Worm (Caenorhabditis elegans) whole organism, L4 larva: ENCODE results near the gene srh-215.
A peak's percentile ranks its signal among the peaks of the same experiment; 100 is the strongest.

ENCODE experiments used
- F10B5.3 ChIP-seq: sonication (generic microtip); optimal IDR thresholded peaks from 2 replicates; lab custom pipeline; 2016; ENCODE audit warnings: mild to moderate bottlenecking, missing genetic modification characterization, missing compliant biosample characterization
- F26F4.8 ChIP-seq: fragments of 200-800 bp; sonication (Bioruptor generic); conservative IDR thresholded peaks from 2 replicates; pipeline ENCODE4 v1.3.6; 2022; ENCODE audit warnings: missing genetic modification characterization, missing compliant biosample characterization
- R02D3.7 ChIP-seq: fragments of 150-350 bp; sonication (generic microtip); optimal IDR thresholded peaks from 3 replicates; lab custom pipeline; 2014; ENCODE audit warnings: missing biosample characterization, missing genetic modification characterization
- Y105C5A.15 ChIP-seq: fragments of 200-800 bp; sonication (Bioruptor generic); IDR thresholded peaks from 2 replicates; pipeline ENCODE4 v1.3.6; 2022; ENCODE audit warnings: missing genetic modification characterization, missing compliant biosample characterization
- Y75B8A.6 ChIP-seq: fragments of 200-800 bp; sonication (Bioruptor generic); IDR thresholded peaks from 2 replicates; pipeline ENCODE4 v1.3.6; 2022; ENCODE audit warnings: missing genetic modification reagents, missing genetic modification characterization, missing compliant biosample characterization
- ZK337.2 ChIP-seq: fragments of 200-800 bp; sonication (Bioruptor generic); IDR thresholded peaks from 2 replicates; pipeline ENCODE4 v1.3.6; 2022; ENCODE audit warnings: missing genetic modification reagents, missing genetic modification characterization, missing compliant biosample characterization
- ZK546.5 ChIP-seq, 2 experiments: sonication (generic microtip); optimal IDR thresholded peaks; 2 replicates each; lab custom pipeline; 2017; ENCODE audit warnings: missing biosample characterization in 2 of 2, missing genetic modification characterization in 2 of 2
- aha-1 ChIP-seq: fragments of 150-350 bp; peaks from one replicate; lab custom pipeline; 2014; ENCODE audit warnings: missing biosample characterization, missing genetic modification characterization
- attf-4 ChIP-seq: sonication (generic microtip); optimal IDR thresholded peaks from 3 replicates; lab custom pipeline; 2017; ENCODE audit warnings: missing biosample characterization, missing genetic modification characterization
- ctbp-1 ChIP-seq: fragments of 200-800 bp; sonication (Bioruptor generic); IDR thresholded peaks from 2 replicates; pipeline ENCODE4 v1.3.6; 2022; ENCODE audit warnings: missing genetic modification reagents, missing genetic modification characterization, missing compliant biosample characterization
- daf-16 ChIP-seq, 3 experiments: sonication (generic microtip); optimal IDR thresholded peaks; 2 replicates each; lab custom pipeline; 2016 to 2017; ENCODE audit warnings: missing genetic modification characterization in 3 of 3, missing genetic modification reagents in 3 of 3, mild to moderate bottlenecking in 2 of 3, missing compliant biosample characterization in 2 of 3, missing biosample characterization in 1 of 3, moderate library complexity in 1 of 3
- daf-19 ChIP-seq: fragments of 200-800 bp; sonication (Bioruptor generic); conservative IDR thresholded peaks from 2 replicates; pipeline ENCODE4 v1.3.6; 2022; ENCODE audit warnings: missing genetic modification characterization, missing compliant biosample characterization
- daf-8 ChIP-seq: fragments of 200-800 bp; sonication (Bioruptor generic); IDR thresholded peaks from 2 replicates; pipeline ENCODE4 v1.3.6; 2022; ENCODE audit warnings: missing genetic modification characterization, missing compliant biosample characterization
- dmd-6 ChIP-seq: fragments of 200-800 bp; sonication (Bioruptor generic); IDR thresholded peaks from 2 replicates; pipeline ENCODE4 v1.3.6; 2022; ENCODE audit warnings: missing genetic modification reagents, missing genetic modification characterization, missing compliant biosample characterization
- fos-1 ChIP-seq: fragments of 150-350 bp; optimal IDR thresholded peaks from 2 replicates; lab custom pipeline; 2014; ENCODE audit warnings: missing biosample characterization, missing genetic modification characterization
- gei-8 ChIP-seq: fragments of 200-800 bp; sonication (Bioruptor generic); optimal IDR thresholded peaks from 2 replicates; lab custom pipeline; 2018; ENCODE audit warnings: mild to moderate bottlenecking, missing genetic modification characterization, missing compliant biosample characterization
- hif-1 ChIP-seq, 2 experiments: sonication (generic microtip); optimal IDR thresholded peaks; 2 replicates each; lab custom pipeline; 2016 to 2017; ENCODE audit warnings: missing compliant biosample characterization in 2 of 2, missing genetic modification characterization in 2 of 2, missing genetic modification reagents in 2 of 2, missing genotype in 2 of 2, mild to moderate bottlenecking in 1 of 2
- hlh-11 ChIP-seq: fragments of 200-800 bp; sonication (Bioruptor generic); optimal IDR thresholded peaks from 2 replicates; lab custom pipeline; 2018; ENCODE audit warnings: mild to moderate bottlenecking, missing genetic modification characterization, missing compliant biosample characterization
- hlh-30 ChIP-seq: sonication (generic microtip); optimal IDR thresholded peaks from 2 replicates; lab custom pipeline; 2017; ENCODE audit warnings: antibody characterized with exemption, mild to moderate bottlenecking, missing genetic modification characterization, missing compliant biosample characterization; ENCODE audit not compliant: insufficient read depth
- lim-7 ChIP-seq: fragments of 200-800 bp; sonication (Bioruptor generic); IDR thresholded peaks from 2 replicates; pipeline ENCODE4 v1.3.6; 2022; ENCODE audit warnings: missing genetic modification characterization, missing compliant biosample characterization
- lin-15B ChIP-seq: fragments of 150-350 bp; sonication (generic microtip); optimal IDR thresholded peaks from 3 replicates; lab custom pipeline; 2014; ENCODE audit warnings: missing biosample characterization, missing genetic modification characterization
- lin-29 ChIP-seq: fragments of 200-800 bp; sonication (Bioruptor generic); IDR thresholded peaks from 2 replicates; pipeline ENCODE4 v1.3.6; 2022; ENCODE audit warnings: missing genetic modification reagents, missing genetic modification characterization, missing compliant biosample characterization
- lin-39 ChIP-seq: fragments of 150-350 bp; optimal IDR thresholded peaks from 2 replicates; lab custom pipeline; 2014; ENCODE audit warnings: missing biosample characterization, missing genetic modification reagents, missing genetic modification characterization
- lsy-2 ChIP-seq, 2 experiments: fragments of 150-350 bp in 1 of 2; sonication (generic microtip) in 1 of 2; optimal IDR thresholded peaks; 2 replicates each; lab custom pipeline; 2014 to 2017; ENCODE audit warnings: missing biosample characterization in 2 of 2, missing genetic modification characterization in 2 of 2
- madf-9 ChIP-seq: fragments of 200-800 bp; sonication (Bioruptor generic); conservative IDR thresholded peaks from 2 replicates; pipeline ENCODE4 v1.3.6; 2022; ENCODE audit warnings: missing genetic modification reagents, missing genetic modification characterization, missing compliant biosample characterization
- mdl-1 ChIP-seq, 2 experiments: fragments of 150-350 bp in 1 of 2; sonication (generic microtip) in 1 of 2; optimal IDR thresholded peaks; 2 replicates each; lab custom pipeline; 2014 to 2017; ENCODE audit warnings: missing biosample characterization in 2 of 2, missing genetic modification characterization in 2 of 2
- mes-2 ChIP-seq: sonication (generic microtip); optimal IDR thresholded peaks from 2 replicates; lab custom pipeline; 2016; ENCODE audit warnings: missing genotype, mild to moderate bottlenecking, missing genetic modification characterization, missing compliant biosample characterization; ENCODE audit not compliant: poor library complexity, severe bottlenecking
- mxl-2 ChIP-seq: fragments of 200-800 bp; sonication (Bioruptor generic); conservative IDR thresholded peaks from 2 replicates; pipeline ENCODE4 v1.3.6; 2022; ENCODE audit warnings: missing genetic modification reagents, missing genetic modification characterization, missing compliant biosample characterization
- mxl-3 ChIP-seq: fragments of 200-800 bp; sonication (Bioruptor generic); optimal IDR thresholded peaks from 2 replicates; lab custom pipeline; 2018; ENCODE audit warnings: mild to moderate bottlenecking, missing genetic modification characterization, missing compliant biosample characterization
- nhr-102 ChIP-seq: sonication (generic microtip); optimal IDR thresholded peaks from 2 replicates; lab custom pipeline; 2016; ENCODE audit warnings: mild to moderate bottlenecking, missing genetic modification characterization, moderate library complexity, missing compliant biosample characterization
- nhr-11 ChIP-seq: fragments of 150-350 bp; optimal IDR thresholded peaks from 2 replicates; lab custom pipeline; 2014; ENCODE audit warnings: missing biosample characterization, missing genetic modification characterization
- nhr-25 ChIP-seq: sonication (generic microtip); optimal IDR thresholded peaks from 2 replicates; lab custom pipeline; 2017; ENCODE audit warnings: missing genetic modification characterization, mild to moderate bottlenecking, missing compliant biosample characterization, antibody characterized with exemption, moderate library complexity, borderline replicate concordance; ENCODE audit not compliant: insufficient read depth
- nhr-28 ChIP-seq: fragments of 150-350 bp; optimal IDR thresholded peaks from 2 replicates; lab custom pipeline; 2014; ENCODE audit warnings: missing biosample characterization, missing genetic modification characterization
- nhr-41 ChIP-seq: fragments of 200-800 bp; sonication (Bioruptor generic); IDR thresholded peaks from 2 replicates; pipeline ENCODE4 v1.3.6; 2022; ENCODE audit warnings: missing genetic modification reagents, missing genetic modification characterization, missing compliant biosample characterization
- pqm-1 ChIP-seq: sonication (generic microtip); optimal IDR thresholded peaks from 2 replicates; lab custom pipeline; 2017; ENCODE audit warnings: missing biosample characterization, missing genetic modification characterization
- sdz-12 ChIP-seq: fragments of 200-800 bp; sonication (Bioruptor generic); optimal IDR thresholded peaks from 2 replicates; lab custom pipeline; 2018; ENCODE audit warnings: mild to moderate bottlenecking, missing genetic modification characterization, missing compliant biosample characterization
- skn-1 ChIP-seq: fragments of 150-350 bp; optimal IDR thresholded peaks from 2 replicates; lab custom pipeline; 2014; ENCODE audit warnings: missing biosample characterization, missing genetic modification characterization
- snpc-1.2 ChIP-seq: fragments of 200-800 bp; sonication (Bioruptor generic); IDR thresholded peaks from 2 replicates; pipeline ENCODE4 v1.3.6; 2022; ENCODE audit warnings: missing genetic modification reagents, missing genetic modification characterization, missing compliant biosample characterization
- tag-97 ChIP-seq: fragments of 200-800 bp; sonication (Bioruptor generic); IDR thresholded peaks from 2 replicates; pipeline ENCODE4 v1.3.6; 2022; ENCODE audit warnings: missing genetic modification characterization, missing compliant biosample characterization
- tra-1 ChIP-seq: fragments of 200-800 bp; sonication (Bioruptor generic); IDR thresholded peaks from 2 replicates; pipeline ENCODE4 v1.3.6; 2022; ENCODE audit warnings: missing genetic modification reagents, missing genetic modification characterization, missing compliant biosample characterization
- unc-39 ChIP-seq: sonication (generic microtip); optimal IDR thresholded peaks from 2 replicates; lab custom pipeline; 2017; ENCODE audit warnings: missing biosample characterization, missing genetic modification characterization
- unc-62 ChIP-seq, 3 experiments: fragments of 150-350 bp in 1 of 3; sonication (generic microtip); optimal IDR thresholded peaks in 2 of 3; peaks in 1 of 3; 1 replicate in 1 of 3; 2 replicates in 2 of 3; lab custom pipeline; 2014 to 2017; ENCODE audit warnings: missing biosample characterization in 3 of 3, missing genetic modification characterization in 3 of 3, missing genetic modification reagents in 3 of 3, missing genotype in 1 of 3
- vab-7 ChIP-seq: fragments of 200-800 bp; sonication (Bioruptor generic); IDR thresholded peaks from 2 replicates; pipeline ENCODE4 v1.3.6; 2022; ENCODE audit warnings: missing genetic modification reagents, missing genetic modification characterization, missing compliant biosample characterization
- zfp-2 ChIP-seq: sonication (generic microtip); optimal IDR thresholded peaks from 2 replicates; lab custom pipeline; 2016; ENCODE audit warnings: mild to moderate bottlenecking, missing genetic modification characterization, missing compliant biosample characterization
- zip-11 ChIP-seq: fragments of 200-800 bp; sonication (Bioruptor generic); IDR thresholded peaks from 2 replicates; pipeline ENCODE4 v1.3.6; 2022; ENCODE audit warnings: missing genetic modification characterization, missing compliant biosample characterization

The srh-215 gene

ce11 chrV:16815261-16815660, 16.6 kb downstream of the srh-215 start, which contains the start of gene T20B3.1:
T20B3.1 (plus strand) TSS chrV:16815561.
- TF ChIP-seq aha-1 (tag; lab: Kevin White, UChicago) (peak; percentile 22), dmd-6 (GFP tag; lab: Robert Waterston, UW) (no peak)

DNA sequence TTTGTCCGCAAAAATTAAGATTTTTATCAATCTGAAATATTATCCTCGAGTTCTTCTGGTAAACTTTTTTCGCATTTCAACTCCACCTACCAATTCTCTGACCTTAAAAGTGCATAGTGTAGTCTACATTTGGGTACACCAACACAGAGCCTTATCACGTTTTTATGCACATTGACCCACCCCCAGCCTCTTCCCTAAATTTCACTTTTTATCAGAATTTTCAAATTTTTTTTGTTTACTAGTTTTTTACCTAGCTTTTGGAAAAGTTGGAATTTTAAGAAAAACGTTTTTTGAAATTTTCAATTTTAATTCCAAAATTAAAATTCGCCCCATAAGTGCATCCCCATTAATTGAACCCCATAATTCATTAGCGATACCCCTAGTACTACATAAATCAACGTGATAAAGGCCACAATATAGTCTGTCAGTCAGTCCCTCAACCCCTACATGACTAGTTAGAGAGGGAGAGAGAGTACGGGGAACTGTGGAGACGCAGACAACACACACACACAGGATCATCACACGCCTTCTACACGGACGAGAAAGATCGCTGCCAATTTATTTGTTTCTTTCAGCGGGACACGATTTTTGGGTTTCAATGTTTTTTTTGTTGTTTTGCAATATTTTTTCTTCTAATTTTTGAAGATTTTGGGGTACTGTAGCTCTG, 17.1 kb downstream of the srh-215 start:
- TF ChIP-seq lim-7 (GFP tag; lab: Robert Waterston, UW): no peak
- TF ChIP-seq ctbp-1 (GFP tag; lab: Robert Waterston, UW): no peak
- TF ChIP-seq nhr-41 (GFP tag; lab: Robert Waterston, UW): no peak
- peak; percentile 62 for TF ChIP-seq nhr-28 (tag; lab: Kevin White, UChicago)
- TF ChIP-seq F26F4.8 (GFP tag; lab: Robert Waterston, UW): no peak
- no peak for TF ChIP-seq lin-39 (tag; lab: Kevin White, UChicago)
- no peak for TF ChIP-seq daf-16 (GFP tag; optimal IDR thresholded peaks at IDR 0.05; lab: Kevin White, UChicago)
- peak; percentile 59 for TF ChIP-seq daf-16 (tag; optimal IDR thresholded peaks at IDR 0.05; lab: Kevin White, UChicago)
- peak in 1 of 2 experiments; percentile 28 for TF ChIP-seq mdl-1 (tag; optimal IDR thresholded peaks at IDR 0.05; lab: Kevin White, UChicago)
- no peak for TF ChIP-seq madf-9 (GFP tag; lab: Robert Waterston, UW)
- TF ChIP-seq F10B5.3 (tag; lab: Kevin White, UChicago): no peak
- no peak for TF ChIP-seq sdz-12 (GFP tag; lab: Kevin White, UChicago)
- peak; percentile 32 for TF ChIP-seq pqm-1 (tag; lab: Kevin White, UChicago)
- peak; percentile 57 for TF ChIP-seq hlh-30 (tag; lab: Kevin White, UChicago)
- TF ChIP-seq mes-2: peak; percentile 28
- TF ChIP-seq unc-62 (GFP tag; optimal IDR thresholded peaks at IDR 0.05 in 1 of 2; lab: Kevin White, UChicago): peak in 1 of 2 experiments; percentile 90
- TF ChIP-seq unc-62 (tag; optimal IDR thresholded peaks at IDR 0.05; lab: Kevin White, UChicago): no peak
- no peak for TF ChIP-seq mxl-2 (GFP tag; lab: Robert Waterston, UW)
- TF ChIP-seq hlh-11 (tag; lab: Kevin White, UChicago): peak; percentile 23
- no peak for TF ChIP-seq skn-1 (tag; lab: Kevin White, UChicago)
- no peak for TF ChIP-seq Y75B8A.6 (GFP tag; lab: Robert Waterston, UW)
- TF ChIP-seq unc-39 (tag; lab: Kevin White, UChicago): no peak
- TF ChIP-seq zip-11 (GFP tag; lab: Robert Waterston, UW): no peak
- no peak for TF ChIP-seq nhr-25 (tag; lab: Kevin White, UChicago)
- peak in 1 of 2 experiments; percentile 11 for TF ChIP-seq lsy-2 (tag; optimal IDR thresholded peaks at IDR 0.05; lab: Kevin White, UChicago)
- no peak for TF ChIP-seq hif-1 (tag; optimal IDR thresholded peaks at IDR 0.05; lab: Kevin White, UChicago)
- peak; percentile 41 for TF ChIP-seq mxl-3 (GFP tag; lab: Kevin White, UChicago)
- no peak for TF ChIP-seq fos-1 (tag; lab: Kevin White, UChicago)
- TF ChIP-seq gei-8 (GFP tag; lab: Kevin White, UChicago): peak; percentile 31
- no peak for TF ChIP-seq tra-1 (GFP tag; lab: Robert Waterston, UW)
- TF ChIP-seq, all 104 proteins: peak for 11

- TF ChIP-seq zip-11 (GFP tag; lab: Robert Waterston, UW) (no peak), Y105C5A.15 (GFP tag; lab: Robert Waterston, UW) (no peak), tag-97 (GFP tag; lab: Robert Waterston, UW) (no peak), zfp-2 (tag; lab: Kevin White, UChicago) (no peak), hif-1 (tag; optimal IDR thresholded peaks at IDR 0.05; lab: Kevin White, UChicago) (no peak), lin-15B (tag; lab: Kevin White, UChicago) (no peak), ZK546.5 (tag; optimal IDR thresholded peaks at IDR 0.05; lab: Kevin White, UChicago) (no peak), nhr-102 (tag; lab: Kevin White, UChicago) (no peak), daf-19 (GFP tag; lab: Robert Waterston, UW) (no peak), daf-8 (no peak), snpc-1.2 (GFP tag; lab: Robert Waterston, UW) (no peak), nhr-11 (tag; lab: Kevin White, UChicago) (no peak), vab-7 (GFP tag; lab: Robert Waterston, UW) (no peak), R02D3.7 (tag; lab: Kevin White, UChicago) (no peak), attf-4 (tag; lab: Kevin White, UChicago) (no peak), lin-29 (GFP tag; lab: Robert Waterston, UW) (no peak), ZK337.2 (GFP tag; lab: Robert Waterston, UW) (no peak), hlh-11 (tag; lab: Kevin White, UChicago) (no peak)
- TF ChIP-seq, all 104 proteins: peak for 0
Measured at ce11 chrV:16812371-16812770, 19.4 kb downstream of the srh-215 start.
